Worm (Caenorhabditis elegans): ENCODE measurements around the gene btb-17.

The btb-17 gene

ce11 chrII:3297914-3298313 lies 2.7 kb downstream of the btb-17 start, which contains the start of gene btb-18 (continued):
- TF ChIP-seq rec-8 (tag; optimal IDR thresholded peaks at IDR 0.05) = no peak
- TF ChIP-seq xnd-1 (tag; optimal IDR thresholded peaks at IDR 0.05) = no peak

- TF ChIP-seq xnd-1 (tag; optimal IDR thresholded peaks at IDR 0.05) (no peak), efl-1 (GFP tag; optimal IDR thresholded peaks at IDR 0.05) (no peak), dox-1 (GFP tag; IDR thresholded peaks at IDR 0.05) (no peak), F39B2.1 (GFP tag; IDR thresholded peaks at IDR 0.05) (no peak), ets-4 (GFP tag; optimal IDR thresholded peaks at IDR 0.05) (no peak), F37B4.10 (GFP tag; IDR thresholded peaks at IDR 0.05) (no peak), cebp-1 (GFP tag; IDR thresholded peaks at IDR 0.05) (no peak), cebp-1 (tag; optimal IDR thresholded peaks at IDR 0.05) (no peak), ztf-18 (tag; optimal IDR thresholded peaks at IDR 0.05) (no peak), let-607 (tag; optimal IDR thresholded peaks at IDR 0.05) (no peak), ceh-100 (GFP tag; IDR thresholded peaks at IDR 0.05) (no peak), hrde-1 (tag; optimal IDR thresholded peaks at IDR 0.05; ENCODE audit: borderline replicate concordance) (no peak), F49E8.2 (tag; optimal IDR thresholded peaks at IDR 0.05; ENCODE audit: insufficient read depth) (no peak), mel-28 (tag; optimal IDR thresholded peaks at IDR 0.05; ENCODE audit: borderline replicate concordance) (no peak), K12H6.12 (tag; optimal IDR thresholded peaks at IDR 0.05) (no peak), C06A6.2 (GFP tag; conservative IDR thresholded peaks at IDR 0.05) (no peak), fkh-3 (tag; optimal IDR thresholded peaks at IDR 0.05) (no peak), nhr-179 (tag; optimal IDR thresholded peaks at IDR 0.05) (no peak), snpc-4 (GFP tag; optimal IDR thresholded peaks at IDR 0.05) (no peak), snpc-4 (tag; optimal IDR thresholded peaks at IDR 0.05) (no peak)
Observed at ce11 chrII:3299457-3299856, 4.3 kb downstream of the btb-17 start, which contains the start of gene btb-22. TSS of gene btb-22 (plus strand) at chrII:3299757.

- TF ChIP-seq nhr-80 (tag; optimal IDR thresholded peaks at IDR 0.05) = peak; percentile 47
- no peak for TF ChIP-seq ZK185.1 (tag; optimal IDR thresholded peaks at IDR 0.05; ENCODE audit: poor library complexity, severe bottlenecking)
- TF ChIP-seq cebp-1 (GFP tag; IDR thresholded peaks at IDR 0.05) = no peak
- peak; percentile 42 for TF ChIP-seq cebp-1 (tag; optimal IDR thresholded peaks at IDR 0.05)
- TF ChIP-seq F39B2.1 (GFP tag; IDR thresholded peaks at IDR 0.05) = no peak
- peak; percentile 53 for TF ChIP-seq F23B12.7 (tag; optimal IDR thresholded peaks at IDR 0.05; ENCODE audit: insufficient read depth)
- 0 out of 2 replicates have a peak, but pooled peaks have one; percentile 19 for TF ChIP-seq hmg-1.2 (GFP tag; IDR thresholded peaks at IDR 0.05)
- TF ChIP-seq pbrm-1 (GFP tag; IDR thresholded peaks at IDR 0.05) = 0 out of 2 replicates have a peak, but pooled peaks have one; percentile 35
- TF ChIP-seq nfyb-1 (GFP tag; IDR thresholded peaks at IDR 0.05) = 0 out of 2 replicates have a peak, but pooled peaks have one; percentile 33
Observed at ce11 chrII:3303582-3303981, 8.4 kb downstream of the btb-17 start.

DNA sequence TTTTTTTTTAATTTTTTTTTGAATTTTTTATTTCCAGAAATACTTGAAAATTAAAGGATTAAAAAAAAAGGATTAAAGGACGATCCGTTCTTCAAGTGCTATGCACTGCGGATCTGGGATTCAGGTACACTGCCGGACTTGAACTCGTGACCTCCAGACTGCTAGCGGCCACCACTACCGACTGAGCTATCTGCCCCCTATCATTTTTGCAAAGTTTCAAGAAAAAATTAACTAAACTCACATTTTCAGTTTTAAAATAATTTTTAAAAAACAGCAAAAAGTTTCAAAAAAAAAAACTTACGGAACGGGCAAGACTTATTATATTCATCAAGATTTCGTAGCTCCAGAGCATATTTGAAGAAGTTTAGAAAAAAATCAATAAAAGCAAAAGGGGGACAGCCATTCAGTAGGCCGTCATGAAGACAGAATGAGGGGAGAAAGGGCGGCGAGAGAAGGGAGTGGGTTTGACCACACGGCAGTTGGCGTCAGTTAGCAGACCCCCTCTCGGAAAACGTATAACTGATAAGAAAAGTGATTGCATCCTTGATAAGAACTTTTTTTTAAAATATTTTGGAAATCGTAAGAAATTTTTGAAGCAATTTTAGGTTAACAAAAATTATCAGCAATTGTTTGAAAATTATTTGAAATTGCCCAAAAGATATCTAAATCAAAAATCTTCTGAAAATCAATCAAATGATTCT lies 15.9 kb downstream of the btb-17 start:
- TF ChIP-seq die-1 (tag; optimal IDR thresholded peaks at IDR 0.05) (no peak), ceh-27 (GFP tag; optimal IDR thresholded peaks at IDR 0.05) (no peak), nhr-80 (tag; optimal IDR thresholded peaks at IDR 0.05) (peak; percentile 41), bed-1 (GFP tag; IDR thresholded peaks at IDR 0.05) (no peak), F22D6.2 (tag; optimal IDR thresholded peaks at IDR 0.05) (no peak), cebp-1 (GFP tag; IDR thresholded peaks at IDR 0.05) (no peak), cebp-1 (tag; optimal IDR thresholded peaks at IDR 0.05) (no peak), hlh-26 (GFP tag; conservative IDR thresholded peaks at IDR 0.05) (no peak), cebp-2 (GFP tag; IDR thresholded peaks at IDR 0.05) (no peak), T07F8.4 (tag; optimal IDR thresholded peaks at IDR 0.05) (no peak), hrde-1 (tag; optimal IDR thresholded peaks at IDR 0.05; ENCODE audit: borderline replicate concordance) (no peak), him-1 (tag; optimal IDR thresholded peaks at IDR 0.05) (peak; percentile 4), repo-1 (tag; optimal IDR thresholded peaks at IDR 0.05) (no peak), bed-2 (GFP tag; IDR thresholded peaks at IDR 0.05) (no peak), sdz-38 (tag; optimal IDR thresholded peaks at IDR 0.05) (no peak), lsy-27 (tag; optimal IDR thresholded peaks at IDR 0.05; ENCODE audit: borderline replicate concordance, insufficient read depth) (no peak), rpc-1 (optimal IDR thresholded peaks at IDR 0.05) (peak; percentile 31), rpc-1 (tag; optimal IDR thresholded peaks at IDR 0.05) (peak; percentile 73), mxl-1 (tag; optimal IDR thresholded peaks at IDR 0.05) (no peak), let-607 (tag; optimal IDR thresholded peaks at IDR 0.05) (no peak)
